Fruit fly (Drosophila melanogaster) whole organism, embryonic: Measurements from ENCODE around the gene Gk2.

Source experiments
- Aef1 ChIP-seq: fragments of 200-800 bp; sonication (Bioruptor generic); IDR thresholded peaks from 3 replicates; pipeline ENCODE4 v1.3.6; 2022; ENCODE audit warnings: missing biosample characterization, missing genetic modification characterization
- Blimp-1 ChIP-seq: fragments of 200-800 bp; sonication (Bioruptor generic); optimal IDR thresholded peaks from 3 replicates; lab custom pipeline; 2018; ENCODE audit warnings: missing biosample characterization, missing genetic modification characterization, mild to moderate bottlenecking, moderate library complexity, missing genetic modification reagents
- CG10267 ChIP-seq: fragments of 200-800 bp; sonication (Bioruptor generic); optimal IDR thresholded peaks from 2 replicates; lab custom pipeline; 2018; ENCODE audit warnings: missing biosample characterization, mild to moderate bottlenecking, missing genetic modification characterization, moderate library complexity
- CG11398 ChIP-seq: fragments of 200-800 bp; sonication (Bioruptor generic); optimal IDR thresholded peaks from 2 replicates; lab custom pipeline; 2016; ENCODE audit warnings: missing biosample characterization, missing genetic modification characterization
- CG11696 ChIP-seq: fragments of 200-800 bp; sonication (Bioruptor generic); IDR thresholded peaks from 2 replicates; pipeline ENCODE4 v1.3.6; 2022; ENCODE audit warnings: missing biosample characterization, missing genetic modification characterization
- CG12659 ChIP-seq: fragments of 200-800 bp; sonication (Bioruptor generic); optimal IDR thresholded peaks from 3 replicates; lab custom pipeline; 2017; ENCODE audit warnings: mild to moderate bottlenecking, missing biosample characterization, missing genetic modification reagents, missing genetic modification characterization
- CG12744 ChIP-seq: fragments of 200-800 bp; sonication (Bioruptor generic); optimal IDR thresholded peaks from 2 replicates; lab custom pipeline; 2016; ENCODE audit warnings: missing biosample characterization, missing genetic modification characterization
- CG13424 ChIP-seq: fragments of 200-800 bp; sonication (Bioruptor generic); optimal IDR thresholded peaks from 2 replicates; lab custom pipeline; 2019; ENCODE audit warnings: missing biosample characterization, mild to moderate bottlenecking, missing genetic modification characterization, moderate library complexity
- CG14441 ChIP-seq: fragments of 200-800 bp; sonication (Bioruptor generic); IDR thresholded peaks from 2 replicates; pipeline ENCODE4 v1.3.6; 2022; ENCODE audit warnings: missing biosample characterization, missing genetic modification characterization
- CG15073 ChIP-seq: fragments of 200-800 bp; sonication (Bioruptor generic); optimal IDR thresholded peaks from 2 replicates; lab custom pipeline; 2016; ENCODE audit warnings: missing biosample characterization, missing genetic modification characterization
- CG1529 ChIP-seq: fragments of 200-800 bp; sonication (Bioruptor generic); optimal IDR thresholded peaks from 3 replicates; lab custom pipeline; 2018; ENCODE audit warnings: missing biosample characterization, missing genetic modification characterization
- CG17186 ChIP-seq: fragments of 200-800 bp; sonication (Bioruptor generic); optimal IDR thresholded peaks from 3 replicates; lab custom pipeline; 2017; ENCODE audit warnings: missing biosample characterization, missing genetic modification reagents, missing genetic modification characterization
- CG17612 ChIP-seq: fragments of 200-800 bp; sonication (Bioruptor generic); IDR thresholded peaks from 2 replicates; pipeline ENCODE4 v1.3.6; 2022; ENCODE audit warnings: missing biosample characterization, missing genetic modification characterization
- CG1792 ChIP-seq: fragments of 200-800 bp; sonication (Bioruptor generic); optimal IDR thresholded peaks from 2 replicates; lab custom pipeline; 2016; ENCODE audit warnings: missing biosample characterization, missing genetic modification characterization
- CG3065 ChIP-seq: fragments of 200-800 bp; sonication (Bioruptor generic); optimal IDR thresholded peaks from 2 replicates; lab custom pipeline; 2016; ENCODE audit warnings: missing biosample characterization, missing genetic modification characterization
- CG31224 ChIP-seq: fragments of 200-800 bp; sonication (Bioruptor generic); IDR thresholded peaks from 2 replicates; pipeline ENCODE4 v1.3.6; 2022; ENCODE audit warnings: missing biosample characterization, missing genetic modification characterization
- CG3163 ChIP-seq: fragments of 200-800 bp; sonication (Bioruptor generic); optimal IDR thresholded peaks from 3 replicates; lab custom pipeline; 2016; ENCODE audit warnings: missing biosample characterization, missing genetic modification characterization
- CG3407 ChIP-seq: fragments of 200-800 bp; sonication (Bioruptor generic); optimal IDR thresholded peaks from 2 replicates; lab custom pipeline; 2018; ENCODE audit warnings: missing biosample characterization, mild to moderate bottlenecking, missing genetic modification characterization
- CG4328 ChIP-seq: fragments of 200-800 bp; sonication (Bioruptor generic); optimal IDR thresholded peaks from 3 replicates; lab custom pipeline; 2017; ENCODE audit warnings: missing biosample characterization, missing genetic modification reagents, missing genetic modification characterization
- CG6683 ChIP-seq: fragments of 200-800 bp; sonication (Bioruptor generic); optimal IDR thresholded peaks from 2 replicates; lab custom pipeline; 2017; ENCODE audit warnings: missing biosample characterization, mild to moderate bottlenecking, missing genetic modification characterization, missing genetic modification reagents
- CG6689 ChIP-seq: fragments of 200-800 bp; sonication (Bioruptor generic); IDR thresholded peaks from 2 replicates; pipeline ENCODE4 v1.3.6; 2022; ENCODE audit warnings: missing biosample characterization, missing genetic modification characterization
- CG6791 ChIP-seq: fragments of 200-800 bp; sonication (Bioruptor generic); IDR thresholded peaks from 3 replicates; pipeline ENCODE4 v1.3.6; 2022; ENCODE audit warnings: missing biosample characterization, missing genetic modification characterization; ENCODE audit not compliant: partially characterized antibody
- CG7928 ChIP-seq: fragments of 200-800 bp; sonication (Bioruptor generic); optimal IDR thresholded peaks from 2 replicates; lab custom pipeline; 2017; ENCODE audit warnings: missing biosample characterization, mild to moderate bottlenecking, missing genetic modification characterization
- CG7987 ChIP-seq: fragments of 200-800 bp; sonication (Bioruptor generic); optimal IDR thresholded peaks from 2 replicates; lab custom pipeline; 2018; ENCODE audit warnings: missing biosample characterization, mild to moderate bottlenecking, missing genetic modification characterization, moderate library complexity
- CG9437 ChIP-seq: fragments of 200-800 bp; sonication (Bioruptor generic); optimal IDR thresholded peaks from 2 replicates; lab custom pipeline; 2018; ENCODE audit warnings: missing biosample characterization, mild to moderate bottlenecking, missing genetic modification characterization
- Deaf1 ChIP-seq: fragments of 200-800 bp; optimal IDR thresholded peaks from 3 replicates; lab custom pipeline; 2019; ENCODE audit warnings: missing biosample characterization, mild to moderate bottlenecking, missing genetic modification characterization, moderate library complexity
- Dref ChIP-seq: fragments of 200-800 bp; sonication (Bioruptor generic); IDR thresholded peaks from 2 replicates; pipeline ENCODE4 v1.3.6; 2022; ENCODE audit warnings: missing biosample characterization, missing genetic modification characterization
- E2f1 ChIP-seq: fragments of 200-800 bp; sonication (Bioruptor generic); IDR thresholded peaks from 2 replicates; pipeline ENCODE4 v1.3.6; 2022; ENCODE audit warnings: missing biosample characterization, missing genetic modification characterization
- Eip74EF ChIP-seq, 2 experiments: fragments of 200-800 bp in 1 of 2; fragments of >200 bp in 1 of 2; sonication (Bioruptor generic) in 1 of 2; optimal IDR thresholded peaks; 2 replicates each; lab custom pipeline; 2017 to 2019; ENCODE audit warnings: missing biosample characterization in 2 of 2, missing genetic modification characterization in 2 of 2, mild to moderate bottlenecking in 1 of 2, moderate library complexity in 1 of 2
- MBD-R2 ChIP-seq: fragments of 200-800 bp; sonication (Bioruptor generic); IDR thresholded peaks from 2 replicates; pipeline ENCODE4 v1.3.6; 2022; ENCODE audit warnings: missing biosample characterization, missing genetic modification characterization
- Meics ChIP-seq: fragments of 200-800 bp; sonication (Bioruptor generic); optimal IDR thresholded peaks from 2 replicates; lab custom pipeline; 2017; ENCODE audit warnings: missing biosample characterization, mild to moderate bottlenecking, missing genetic modification characterization
- Nf-YC ChIP-seq: fragments of 200-800 bp; optimal IDR thresholded peaks from 3 replicates; lab custom pipeline; 2019; ENCODE audit warnings: missing biosample characterization, mild to moderate bottlenecking, missing genetic modification characterization, moderate library complexity
- Vsx1 ChIP-seq: fragments of 200-800 bp; sonication (Bioruptor generic); optimal IDR thresholded peaks from 2 replicates; lab custom pipeline; 2017; ENCODE audit warnings: missing biosample characterization, mild to moderate bottlenecking, missing genetic modification characterization, missing genetic modification reagents
- crp ChIP-seq, 2 experiments: fragments of 200-800 bp; sonication (Bioruptor generic); optimal IDR thresholded peaks; 2 replicates in 1 of 2; 3 replicates in 1 of 2; lab custom pipeline; 2017; ENCODE audit warnings: missing biosample characterization in 2 of 2, missing genetic modification characterization in 2 of 2, mild to moderate bottlenecking in 1 of 2, moderate library complexity in 1 of 2
- da ChIP-seq: fragments of 200-800 bp; sonication (Bioruptor generic); optimal IDR thresholded peaks from 2 replicates; lab custom pipeline; 2016; ENCODE audit warnings: missing biosample characterization, missing genetic modification characterization
- ems ChIP-seq: fragments of 200-800 bp; sonication (Bioruptor generic); optimal IDR thresholded peaks from 3 replicates; lab custom pipeline; 2016; ENCODE audit warnings: missing biosample characterization, missing genetic modification characterization
- eve ChIP-seq, 2 experiments: fragments of >200 bp; optimal IDR thresholded peaks; 2 replicates each; lab custom pipeline; 2017; ENCODE audit warnings: missing biosample characterization in 2 of 2, missing genetic modification characterization in 2 of 2
- gce ChIP-seq: fragments of 200-800 bp; sonication (Bioruptor generic); IDR thresholded peaks from 3 replicates; pipeline ENCODE4 v1.3.6; 2022; ENCODE audit warnings: missing biosample characterization, missing genetic modification characterization
- gro ChIP-seq: fragments of 200-800 bp; sonication (Bioruptor generic); optimal IDR thresholded peaks from 2 replicates; lab custom pipeline; 2016; ENCODE audit warnings: missing biosample characterization, missing genetic modification characterization
- luna ChIP-seq: fragments of 200-800 bp; sonication (Bioruptor generic); optimal IDR thresholded peaks from 2 replicates; lab custom pipeline; 2016; ENCODE audit warnings: missing biosample characterization, missing genetic modification characterization
- nom ChIP-seq: fragments of 200-800 bp; sonication (Bioruptor generic); optimal IDR thresholded peaks from 2 replicates; lab custom pipeline; 2017; ENCODE audit warnings: missing biosample characterization, missing genetic modification characterization, mild to moderate bottlenecking, moderate library complexity, missing genetic modification reagents
- pros ChIP-seq: fragments of 200-800 bp; sonication (Bioruptor generic); optimal IDR thresholded peaks from 3 replicates; lab custom pipeline; 2019; ENCODE audit warnings: missing biosample characterization, mild to moderate bottlenecking, missing genetic modification characterization, moderate library complexity
- run ChIP-seq: fragments of 200-800 bp; sonication (Bioruptor generic); optimal IDR thresholded peaks from 3 replicates; lab custom pipeline; 2018; ENCODE audit warnings: missing biosample characterization, mild to moderate bottlenecking, missing genetic modification characterization
- scrt ChIP-seq: fragments of 200-800 bp; sonication (Bioruptor generic); optimal IDR thresholded peaks from 2 replicates; lab custom pipeline; 2018; ENCODE audit warnings: missing biosample characterization, mild to moderate bottlenecking, missing genetic modification characterization, moderate library complexity
- sd ChIP-seq: fragments of 200-800 bp; sonication (Bioruptor generic); optimal IDR thresholded peaks from 3 replicates; lab custom pipeline; 2018; ENCODE audit warnings: missing biosample characterization, mild to moderate bottlenecking, missing genetic modification characterization, moderate library complexity
- seq ChIP-seq: fragments of 200-800 bp; sonication (Bioruptor generic); IDR thresholded peaks from 2 replicates; pipeline ENCODE4 v1.3.6; 2022; ENCODE audit warnings: missing biosample characterization, missing genetic modification characterization
- slp2 ChIP-seq: fragments of 200-800 bp; sonication (Bioruptor generic); optimal IDR thresholded peaks from 2 replicates; lab custom pipeline; 2016; ENCODE audit warnings: missing biosample characterization, missing genetic modification characterization
- wor ChIP-seq: fragments of 200-800 bp; sonication (Bioruptor generic); IDR thresholded peaks from 2 replicates; pipeline ENCODE4 v1.3.6; 2022; ENCODE audit warnings: missing biosample characterization, missing genetic modification characterization

Gene Gk2

dm6 chr3L:1774713-1775648, 36.8 kb downstream of the Gk2 start, which contains the start of the genes CG13933 and PolD2 (continued):
- TF ChIP-seq nom (GFP tag; lab: Kevin White, UChicago) (no peak), wor (GFP tag; lab: Robert Waterston, UW) (peak; percentile 98), CG12659 (GFP tag; lab: Kevin White, UChicago) (peak; percentile 98), CG4328 (GFP tag; lab: Kevin White, UChicago) (peak; percentile 20), CG14441 (GFP tag; lab: Robert Waterston, UW) (peak; percentile 99), CG13424 (peak; percentile 99), CG3065 (no peak), slp2 (GFP tag; lab: Kevin White, UChicago) (peak; percentile 81), Deaf1 (tag; lab: Kevin White, UChicago) (no peak), Dref (GFP tag; lab: Robert Waterston, UW) (peak; percentile 68), CG31224 (GFP tag; lab: Robert Waterston, UW) (peak; percentile 91), seq (GFP tag; lab: Robert Waterston, UW) (peak; percentile 98), Vsx1 (GFP tag; lab: Kevin White, UChicago) (no peak), gro (GFP tag; lab: Kevin White, UChicago) (no peak), CG11398 (GFP tag; lab: Kevin White, UChicago) (peak; percentile 79), da (no peak), CG3407 (GFP tag; lab: Kevin White, UChicago) (peak; percentile 90), pros (no peak), crp (GFP tag; optimal IDR thresholded peaks at IDR 0.05; lab: Kevin White, UChicago) (peak; percentile 25 to 74), CG1792 (no peak), CG12744 (GFP tag; lab: Kevin White, UChicago) (no peak), CG10267 (tag; lab: Kevin White, UChicago) (peak; percentile 96), scrt (GFP tag; lab: Kevin White, UChicago) (no peak), sd (tag; lab: Kevin White, UChicago) (no peak), CG17186 (GFP tag; lab: Kevin White, UChicago) (peak; percentile 55), Nf-YC (tag; lab: Kevin White, UChicago) (no peak), CG11696 (GFP tag; lab: Robert Waterston, UW) (peak; percentile 75), CG6683 (GFP tag; lab: Kevin White, UChicago) (no peak), CG15073 (GFP tag; lab: Kevin White, UChicago) (peak; percentile 82), CG6689 (GFP tag; lab: Robert Waterston, UW) (peak; percentile 94), CG7987 (peak; percentile 46), CG7928 (GFP tag; lab: Kevin White, UChicago) (peak; percentile 60), gce (GFP tag; lab: Robert Waterston, UW) (peak; percentile 89), CG17612 (GFP tag; lab: Robert Waterston, UW) (peak; percentile 95), CG1529 (GFP tag; lab: Kevin White, UChicago) (peak; percentile 92), eve (GFP tag; optimal IDR thresholded peaks at IDR 0.05; lab: Kevin White, UChicago) (no peak), Eip74EF (GFP tag; optimal IDR thresholded peaks at IDR 0.05; lab: Kevin White, UChicago) (peak in 1 of 2 experiments; percentile 97), luna (GFP tag; lab: Kevin White, UChicago) (no peak), ems (GFP tag; lab: Kevin White, UChicago) (peak; percentile 80), MBD-R2 (GFP tag; lab: Robert Waterston, UW) (peak; percentile 98), CG9437 (GFP tag; lab: Kevin White, UChicago) (peak; percentile 94), CG6791 (GFP tag; lab: Robert Waterston, UW) (peak; percentile 83), CG3163 (peak; percentile 50), Blimp-1 (no peak), run (tag; lab: Kevin White, UChicago) (peak; percentile 92), Meics (GFP tag; lab: Kevin White, UChicago) (peak; percentile 88), Aef1 (GFP tag; lab: Robert Waterston, UW) (peak; percentile 98), E2f1 (GFP tag; lab: Robert Waterston, UW) (peak; percentile 99)
